Worm (Caenorhabditis elegans) whole organism, L2 larva: ENCODE data around the gene ccdc-149.

Experiments used
- ama-1 ChIP-seq: fragments of 150-350 bp; optimal IDR thresholded peaks from 2 replicates; lab custom pipeline; 2018; ENCODE audit warnings: inconsistent platforms
- ceh-82 ChIP-seq: fragments of 150-350 bp; optimal IDR thresholded peaks from 2 replicates; lab custom pipeline; 2014; ENCODE audit warnings: missing biosample characterization, missing genetic modification characterization
- lin-39 ChIP-seq: fragments of 150-350 bp; optimal IDR thresholded peaks from 2 replicates; lab custom pipeline; 2014; ENCODE audit warnings: missing biosample characterization, missing genetic modification reagents, missing genetic modification characterization
- mdl-1 ChIP-seq, 2 experiments: fragments of 150-350 bp in 1 of 2; sonication (generic microtip) in 1 of 2; optimal IDR thresholded peaks; 2 replicates each; lab custom pipeline; 2017; ENCODE audit warnings: missing biosample characterization in 2 of 2, missing genetic modification characterization in 2 of 2
- nhr-11 ChIP-seq: fragments of 150-350 bp; optimal IDR thresholded peaks from 2 replicates; lab custom pipeline; 2014; ENCODE audit warnings: missing biosample characterization, missing genetic modification characterization
- nhr-23 ChIP-seq: fragments of 150-350 bp; optimal IDR thresholded peaks from 2 replicates; lab custom pipeline; 2014; ENCODE audit warnings: missing biosample characterization, missing genetic modification reagents, missing genetic modification characterization
- snpc-4 ChIP-seq: fragments of 150-350 bp; optimal IDR thresholded peaks from 2 replicates; lab custom pipeline; 2014; ENCODE audit warnings: missing biosample characterization, missing genetic modification characterization

ce11 chrX:11522058-11522757, 11.0 kb upstream of the ccdc-149 start, which contains the start of gene sdc-2:
- TF ChIP-seq ceh-82 (tag; lab: Kevin White, UChicago): no peak
- no peak for TF ChIP-seq lin-39
- TF ChIP-seq nhr-23 (tag; lab: Kevin White, UChicago): no peak
- no peak for TF ChIP-seq snpc-4 (tag; lab: Kevin White, UChicago)
- no peak for TF ChIP-seq mdl-1 (tag; optimal IDR thresholded peaks at IDR 0.05; lab: Kevin White, UChicago)
- no peak for TF ChIP-seq ama-1
- TF ChIP-seq nhr-11: no peak
